Fruit fly (Drosophila melanogaster) whole organism, embryonic: ENCODE measurements around the gene Spn75F.
A peak's percentile ranks its signal among the peaks of the same experiment; 100 is the strongest.

Experiments
- Adf1 ChIP-seq: fragments of 200-800 bp; sonication (Bioruptor generic); IDR thresholded peaks from 2 replicates; pipeline ENCODE4 v1.3.6; 2022; ENCODE audit warnings: missing biosample characterization, missing genetic modification characterization
- BtbVII ChIP-seq: fragments of 200-800 bp; sonication (Bioruptor generic); optimal IDR thresholded peaks from 3 replicates; lab custom pipeline; 2017; ENCODE audit warnings: missing biosample characterization, mild to moderate bottlenecking, missing genetic modification characterization
- CG12391 ChIP-seq: fragments of 200-800 bp; sonication (Bioruptor generic); optimal IDR thresholded peaks from 3 replicates; lab custom pipeline; 2018; ENCODE audit warnings: missing biosample characterization, mild to moderate bottlenecking, missing genetic modification characterization, moderate library complexity
- CG14860 ChIP-seq: fragments of 200-800 bp; sonication (Bioruptor generic); IDR thresholded peaks from 3 replicates; pipeline ENCODE4 v1.3.6; 2022; ENCODE audit warnings: missing biosample characterization, missing genetic modification characterization; ENCODE audit not compliant: partially characterized antibody
- CG1529 ChIP-seq: fragments of 200-800 bp; sonication (Bioruptor generic); optimal IDR thresholded peaks from 3 replicates; lab custom pipeline; 2018; ENCODE audit warnings: missing biosample characterization, missing genetic modification characterization
- CG15514 ChIP-seq: fragments of 200-800 bp; sonication (Bioruptor generic); optimal IDR thresholded peaks from 3 replicates; lab custom pipeline; 2017; ENCODE audit warnings: missing biosample characterization, missing genetic modification characterization, mild to moderate bottlenecking, moderate library complexity, missing genetic modification reagents
- CG15601 ChIP-seq: fragments of 200-800 bp; sonication (Bioruptor generic); optimal IDR thresholded peaks from 3 replicates; lab custom pipeline; 2019; ENCODE audit warnings: missing biosample characterization, mild to moderate bottlenecking, missing genetic modification characterization, moderate library complexity
- CG16779 ChIP-seq: fragments of 200-800 bp; sonication (Bioruptor generic); IDR thresholded peaks from 2 replicates; pipeline ENCODE4 v1.3.6; 2022; ENCODE audit warnings: missing biosample characterization, missing genetic modification characterization
- CG16863 ChIP-seq: fragments of 200-800 bp; sonication (Bioruptor generic); optimal IDR thresholded peaks from 3 replicates; lab custom pipeline; 2016; ENCODE audit warnings: missing biosample characterization, missing genetic modification characterization
- CG18476 ChIP-seq: fragments of 200-800 bp; sonication (Bioruptor generic); optimal IDR thresholded peaks from 2 replicates; lab custom pipeline; 2016; ENCODE audit warnings: missing biosample characterization, mild to moderate bottlenecking, missing genetic modification characterization
- CG30431 ChIP-seq: fragments of 200-800 bp; sonication (Bioruptor generic); optimal IDR thresholded peaks from 2 replicates; lab custom pipeline; 2017; ENCODE audit warnings: missing biosample characterization, missing genetic modification characterization
- CG3065 ChIP-seq: fragments of 200-800 bp; sonication (Bioruptor generic); optimal IDR thresholded peaks from 2 replicates; lab custom pipeline; 2016; ENCODE audit warnings: missing biosample characterization, missing genetic modification characterization
- CG3407 ChIP-seq: fragments of 200-800 bp; sonication (Bioruptor generic); optimal IDR thresholded peaks from 2 replicates; lab custom pipeline; 2018; ENCODE audit warnings: missing biosample characterization, mild to moderate bottlenecking, missing genetic modification characterization
- CG4854 ChIP-seq: fragments of 200-800 bp; sonication (Bioruptor generic); optimal IDR thresholded peaks from 2 replicates; lab custom pipeline; 2016; ENCODE audit warnings: missing biosample characterization, missing genetic modification characterization, inconsistent platforms
- CG5245 ChIP-seq: fragments of 200-800 bp; sonication (Bioruptor generic); optimal IDR thresholded peaks from 3 replicates; lab custom pipeline; 2016; ENCODE audit warnings: missing biosample characterization, missing genetic modification characterization
- CG5953 ChIP-seq: fragments of 200-800 bp; sonication (Bioruptor generic); IDR thresholded peaks from 2 replicates; pipeline ENCODE4 v1.3.6; 2022; ENCODE audit warnings: missing biosample characterization, missing genetic modification characterization
- CG7963 ChIP-seq: fragments of 200-800 bp; sonication (Bioruptor generic); IDR thresholded peaks from 3 replicates; pipeline ENCODE4 v1.3.6; 2022; ENCODE audit warnings: missing biosample characterization, missing genetic modification characterization; ENCODE audit not compliant: partially characterized antibody
- CG8089 ChIP-seq: fragments of 200-800 bp; sonication (Bioruptor generic); optimal IDR thresholded peaks from 3 replicates; lab custom pipeline; 2016; ENCODE audit warnings: missing biosample characterization, missing genetic modification characterization
- CTCF ChIP-seq: fragments of 200-800 bp; sonication (Bioruptor generic); optimal IDR thresholded peaks from 2 replicates; lab custom pipeline; 2017; ENCODE audit warnings: missing biosample characterization, mild to moderate bottlenecking, missing genetic modification characterization, moderate library complexity
- D19B ChIP-seq: fragments of 200-800 bp; sonication (Bioruptor generic); optimal IDR thresholded peaks from 2 replicates; lab custom pipeline; 2017; ENCODE audit warnings: missing biosample characterization, mild to moderate bottlenecking, missing genetic modification characterization
- E2f1 ChIP-seq: fragments of 200-800 bp; sonication (Bioruptor generic); IDR thresholded peaks from 2 replicates; pipeline ENCODE4 v1.3.6; 2022; ENCODE audit warnings: missing biosample characterization, missing genetic modification characterization
- Ets97D ChIP-seq: fragments of 200-800 bp; sonication (Bioruptor generic); optimal IDR thresholded peaks from 3 replicates; lab custom pipeline; 2016; ENCODE audit warnings: missing biosample characterization, missing genetic modification characterization
- Fer2 ChIP-seq: fragments of 200-800 bp; sonication (Bioruptor generic); optimal IDR thresholded peaks from 2 replicates; lab custom pipeline; 2018; ENCODE audit warnings: missing biosample characterization, mild to moderate bottlenecking, missing genetic modification characterization, moderate library complexity
- Hand ChIP-seq: fragments of 200-800 bp; sonication (Bioruptor generic); optimal IDR thresholded peaks from 2 replicates; lab custom pipeline; 2017; ENCODE audit warnings: mild to moderate bottlenecking, missing biosample characterization, missing genetic modification reagents, missing genetic modification characterization
- Hr51 ChIP-seq, 2 experiments: fragments of 200-800 bp; sonication (Bioruptor generic); optimal IDR thresholded peaks; 2 replicates in 1 of 2; 3 replicates in 1 of 2; lab custom pipeline; 2016 to 2018; ENCODE audit warnings: missing biosample characterization in 2 of 2, missing genetic modification characterization in 2 of 2, mild to moderate bottlenecking in 1 of 2, moderate library complexity in 1 of 2
- Jarid2 ChIP-seq: fragments of 200-800 bp; sonication (Bioruptor generic); optimal IDR thresholded peaks from 3 replicates; lab custom pipeline; 2017; ENCODE audit warnings: mild to moderate bottlenecking, missing biosample characterization, missing genetic modification reagents, missing genetic modification characterization
- Lim3 ChIP-seq: fragments of 200-800 bp; sonication (Bioruptor generic); IDR thresholded peaks from 2 replicates; pipeline ENCODE4 v1.3.6; 2022; ENCODE audit warnings: missing biosample characterization, missing genetic modification characterization
- Mrtf ChIP-seq: fragments of 200-800 bp; sonication (Bioruptor generic); IDR thresholded peaks from 3 replicates; pipeline ENCODE4 v1.3.6; 2022; ENCODE audit warnings: missing biosample characterization, missing genetic modification characterization
- Sox102F ChIP-seq: fragments of 200-800 bp; sonication (Bioruptor generic); optimal IDR thresholded peaks from 2 replicates; lab custom pipeline; 2018; ENCODE audit warnings: missing biosample characterization, mild to moderate bottlenecking, missing genetic modification characterization, moderate library complexity
- Xrp1 ChIP-seq: fragments of 200-800 bp; sonication (Bioruptor generic); IDR thresholded peaks from 2 replicates; pipeline ENCODE4 v1.3.6; 2022; ENCODE audit warnings: missing biosample characterization, missing genetic modification characterization
- ab ChIP-seq: fragments of 200-800 bp; sonication (Bioruptor generic); optimal IDR thresholded peaks from 2 replicates; lab custom pipeline; 2016; ENCODE audit warnings: missing biosample characterization, missing genetic modification characterization
- al ChIP-seq: fragments of 200-800 bp; sonication (Bioruptor generic); IDR thresholded peaks from 2 replicates; pipeline ENCODE4 v1.3.6; 2022; ENCODE audit warnings: missing biosample characterization, missing genetic modification characterization
- bab2 ChIP-seq: fragments of 200-800 bp; sonication (Bioruptor generic); optimal IDR thresholded peaks from 2 replicates; lab custom pipeline; 2016; ENCODE audit warnings: missing biosample characterization, missing genetic modification characterization
- cas ChIP-seq: fragments of 200-800 bp; sonication (Bioruptor generic); IDR thresholded peaks from 2 replicates; pipeline ENCODE4 v1.3.6; 2022; ENCODE audit warnings: missing biosample characterization, missing genetic modification characterization
- chif ChIP-seq, 2 experiments: fragments of 200-800 bp; sonication (Bioruptor generic); optimal IDR thresholded peaks; 3 replicates each; lab custom pipeline; 2016; ENCODE audit warnings: missing biosample characterization in 2 of 2, missing genetic modification characterization in 2 of 2
- chm ChIP-seq: fragments of 200-800 bp; sonication (Bioruptor generic); IDR thresholded peaks from 2 replicates; pipeline ENCODE4 v1.3.6; 2022; ENCODE audit warnings: missing biosample characterization, missing genetic modification characterization
- dmrt99B ChIP-seq: fragments of 200-800 bp; sonication (Bioruptor generic); optimal IDR thresholded peaks from 2 replicates; lab custom pipeline; 2018; ENCODE audit warnings: missing biosample characterization, mild to moderate bottlenecking, missing genetic modification characterization, moderate library complexity
- esg ChIP-seq: fragments of 200-800 bp; sonication (Bioruptor generic); conservative IDR thresholded peaks from 2 replicates; pipeline ENCODE4 v1.3.6; 2022; ENCODE audit warnings: missing biosample characterization, missing genetic modification characterization
- fu2 ChIP-seq: fragments of 200-800 bp; sonication (Bioruptor generic); optimal IDR thresholded peaks from 2 replicates; lab custom pipeline; 2016; ENCODE audit warnings: missing biosample characterization, missing genetic modification characterization
- grn ChIP-seq: fragments of 200-800 bp; sonication (Bioruptor generic); optimal IDR thresholded peaks from 3 replicates; lab custom pipeline; 2017; ENCODE audit warnings: missing biosample characterization, missing genetic modification characterization
- gt ChIP-seq: fragments of 200-800 bp; sonication (Bioruptor generic); IDR thresholded peaks from 2 replicates; pipeline ENCODE4 v1.3.6; 2022; ENCODE audit warnings: missing biosample characterization, missing genetic modification characterization
- h ChIP-seq: fragments of >200 bp; optimal IDR thresholded peaks from 2 replicates; lab custom pipeline; 2017
- hbn ChIP-seq: fragments of 200-800 bp; sonication (Bioruptor generic); IDR thresholded peaks from 2 replicates; pipeline ENCODE4 v1.3.6; 2022; ENCODE audit warnings: missing biosample characterization, missing genetic modification characterization; ENCODE audit not compliant: partially characterized antibody
- her ChIP-seq: fragments of 200-800 bp; sonication (Bioruptor generic); optimal IDR thresholded peaks from 2 replicates; lab custom pipeline; 2016; ENCODE audit warnings: missing biosample characterization, missing genetic modification characterization
- mam ChIP-seq: fragments of 200-800 bp; sonication (Bioruptor generic); optimal IDR thresholded peaks from 3 replicates; lab custom pipeline; 2016; ENCODE audit warnings: missing biosample characterization, missing genetic modification characterization
- org-1 ChIP-seq: fragments of 200-800 bp; sonication (Bioruptor generic); optimal IDR thresholded peaks from 2 replicates; lab custom pipeline; 2017; ENCODE audit warnings: missing biosample characterization, missing genetic modification characterization
- slp2 ChIP-seq: fragments of 200-800 bp; sonication (Bioruptor generic); optimal IDR thresholded peaks from 2 replicates; lab custom pipeline; 2016; ENCODE audit warnings: missing biosample characterization, missing genetic modification characterization
- sug ChIP-seq: fragments of 200-800 bp; optimal IDR thresholded peaks from 2 replicates; lab custom pipeline; 2019; ENCODE audit warnings: missing biosample characterization, mild to moderate bottlenecking, missing genetic modification characterization, moderate library complexity
- toy ChIP-seq: fragments of 200-800 bp; sonication (Bioruptor generic); IDR thresholded peaks from 2 replicates; pipeline ENCODE4 v1.3.6; 2022; ENCODE audit warnings: missing biosample characterization, missing genetic modification characterization
- trh ChIP-seq: fragments of 200-800 bp; sonication (Bioruptor generic); optimal IDR thresholded peaks from 2 replicates; lab custom pipeline; 2016; ENCODE audit warnings: missing biosample characterization, missing genetic modification characterization
- tx ChIP-seq: fragments of 200-800 bp; sonication (Bioruptor generic); optimal IDR thresholded peaks from 2 replicates; lab custom pipeline; 2016; ENCODE audit warnings: missing biosample characterization, missing genetic modification characterization
- vnd ChIP-seq: fragments of 200-800 bp; sonication (Bioruptor generic); IDR thresholded peaks from 3 replicates; pipeline ENCODE4 v1.3.6; 2022; ENCODE audit warnings: missing biosample characterization, missing genetic modification characterization; ENCODE audit not compliant: partially characterized antibody
- wdn ChIP-seq: fragments of 200-800 bp; sonication (Bioruptor generic); IDR thresholded peaks from 2 replicates; pipeline ENCODE4 v1.3.6; 2022; ENCODE audit warnings: missing biosample characterization, missing genetic modification characterization

The Spn75F gene

dm6 chr3L:19177929-19178328, 48.5 kb upstream of the Spn75F start (continued):
- TF ChIP-seq CG14860 (GFP tag; lab: Robert Waterston, UW), result no peak
- no peak for TF ChIP-seq al (GFP tag; lab: Robert Waterston, UW)
- TF ChIP-seq sug (tag; lab: Kevin White, UChicago), result no peak
- peak in 1 of 2 experiments; percentile 6 for TF ChIP-seq chif (GFP tag; optimal IDR thresholded peaks at IDR 0.05; lab: Kevin White, UChicago)
- no peak for TF ChIP-seq bab2
- TF ChIP-seq Sox102F (GFP tag; lab: Kevin White, UChicago), result peak; percentile 12
- no peak for TF ChIP-seq h (lab: Kevin White, UChicago)
- no peak for TF ChIP-seq ab (GFP tag; lab: Kevin White, UChicago)
- no peak for TF ChIP-seq slp2
- TF ChIP-seq BtbVII (GFP tag; lab: Kevin White, UChicago), result peak; percentile 1
- TF ChIP-seq Lim3 (GFP tag; lab: Robert Waterston, UW), result no peak
- TF ChIP-seq CG12391 (tag; lab: Kevin White, UChicago), result no peak
- no peak for TF ChIP-seq org-1 (GFP tag; lab: Kevin White, UChicago)
- no peak for TF ChIP-seq CG18476 (GFP tag; lab: Kevin White, UChicago)
- no peak for TF ChIP-seq Mrtf (GFP tag; lab: Robert Waterston, UW)
- TF ChIP-seq CG15601, result no peak
- TF ChIP-seq chm (GFP tag; lab: Robert Waterston, UW), result 0 out of 2 replicates have a peak, but pooled peaks have one; percentile 46
- TF ChIP-seq CG30431, result peak; percentile 15
- no peak for TF ChIP-seq trh (GFP tag; lab: Kevin White, UChicago)
- TF ChIP-seq cas (GFP tag; lab: Robert Waterston, UW), result no peak
- TF ChIP-seq Ets97D (GFP tag; lab: Kevin White, UChicago), result no peak
- TF ChIP-seq hbn (GFP tag; lab: Robert Waterston, UW), result no peak
- no peak for TF ChIP-seq Fer2 (tag; lab: Kevin White, UChicago)
- TF ChIP-seq CG5953, result no peak
- TF ChIP-seq CG8089, result no peak
- no peak for TF ChIP-seq wdn (GFP tag; lab: Robert Waterston, UW)
- TF ChIP-seq Hand (GFP tag; lab: Kevin White, UChicago), result no peak
- TF ChIP-seq gt (GFP tag; lab: Robert Waterston, UW), result no peak
- TF ChIP-seq E2f1, result no peak
- TF ChIP-seq CG3065 (GFP tag; lab: Kevin White, UChicago), result no peak
- TF ChIP-seq Jarid2 (GFP tag; lab: Kevin White, UChicago), result peak; percentile 23
- TF ChIP-seq Hr51 (GFP tag; optimal IDR thresholded peaks at IDR 0.05; lab: Kevin White, UChicago), result peak in 1 of 2 experiments; percentile 25
- TF ChIP-seq grn (GFP tag; lab: Kevin White, UChicago), result no peak
- TF ChIP-seq CG1529 (GFP tag; lab: Kevin White, UChicago), result no peak
- no peak for TF ChIP-seq tx (GFP tag; lab: Kevin White, UChicago)
- TF ChIP-seq her (GFP tag; lab: Kevin White, UChicago), result no peak
- no peak for TF ChIP-seq CG16863 (GFP tag; lab: Kevin White, UChicago)
- TF ChIP-seq CG7963 (GFP tag; lab: Robert Waterston, UW), result no peak
- peak; percentile 3 for TF ChIP-seq CG5245 (GFP tag; lab: Kevin White, UChicago)
- TF ChIP-seq Xrp1 (GFP tag; lab: Robert Waterston, UW), result no peak
- TF ChIP-seq Adf1 (GFP tag; lab: Robert Waterston, UW), result no peak
- no peak for TF ChIP-seq CG4854 (GFP tag; lab: Kevin White, UChicago)
- TF ChIP-seq fu2 (GFP tag; lab: Kevin White, UChicago), result no peak
- no peak for TF ChIP-seq CG3407 (GFP tag; lab: Kevin White, UChicago)
- no peak for TF ChIP-seq vnd (GFP tag; lab: Robert Waterston, UW)
- no peak for TF ChIP-seq CG16779
- no peak for TF ChIP-seq mam (GFP tag; lab: Kevin White, UChicago)
- TF ChIP-seq toy, result no peak
- TF ChIP-seq D19B (GFP tag; lab: Kevin White, UChicago), result no peak
- peak; percentile 93 for TF ChIP-seq CTCF (GFP tag; lab: Kevin White, UChicago)
- TF ChIP-seq CG15514 (GFP tag; lab: Kevin White, UChicago), result no peak
- TF ChIP-seq esg (GFP tag; lab: Robert Waterston, UW), result no peak
- peak; percentile 5 for TF ChIP-seq dmrt99B (tag; lab: Kevin White, UChicago)
